Worm (Caenorhabditis elegans): Measurements from ENCODE around the gene Y46G5A.39.

Gene Y46G5A.39

DNA sequence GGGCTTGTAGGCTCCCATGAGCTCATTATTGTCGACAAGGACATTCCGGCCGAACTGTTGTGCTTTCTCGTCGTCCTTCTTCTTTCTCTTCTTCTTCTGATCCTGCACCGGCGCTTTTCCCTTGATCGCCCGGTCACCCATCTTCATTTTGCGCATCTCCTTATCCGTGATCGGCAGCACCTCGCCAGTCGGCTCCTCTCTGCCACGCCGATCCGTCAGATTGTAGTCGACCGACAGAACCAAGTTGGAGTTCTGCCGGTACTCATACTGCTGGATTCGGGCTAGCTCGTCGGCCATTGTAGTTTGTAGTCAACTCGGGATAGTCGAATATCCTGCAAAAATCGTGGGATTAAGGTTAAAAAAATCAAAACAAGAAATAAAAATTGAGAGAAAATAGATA, 17.0 kb downstream of the Y46G5A.39 start, which contains the start of gene snrp-200 (continued):
- TF ChIP-seq hmg-20 (GFP tag; IDR thresholded peaks at IDR 0.05): 0 out of 2 replicates have a peak, but pooled peaks have one; percentile 7
- peak; percentile 79 for TF ChIP-seq zim-3 (tag; optimal IDR thresholded peaks at IDR 0.05)
- peak; percentile 14 for TF ChIP-seq xnd-1 (tag; optimal IDR thresholded peaks at IDR 0.05)
- TF ChIP-seq mcd-1 (GFP tag; IDR thresholded peaks at IDR 0.05): no peak
- TF ChIP-seq cebp-1 (GFP tag; IDR thresholded peaks at IDR 0.05): no peak
- TF ChIP-seq cebp-1 (tag; optimal IDR thresholded peaks at IDR 0.05): peak; percentile 13
- peak; percentile 56; the same call in 1 of the 2 replicates for TF ChIP-seq ceh-100 (GFP tag; IDR thresholded peaks at IDR 0.05)
- TF ChIP-seq dpff-1 (tag; optimal IDR thresholded peaks at IDR 0.05): peak; percentile 15
- peak; percentile 23 for TF ChIP-seq F57A8.1 (GFP tag; optimal IDR thresholded peaks at IDR 0.05)
- 0 out of 2 replicates have a peak, but pooled peaks have one; percentile 35 for TF ChIP-seq ztf-25 (GFP tag; IDR thresholded peaks at IDR 0.05)
- no peak for TF ChIP-seq die-1 (tag; optimal IDR thresholded peaks at IDR 0.05)

DNA sequence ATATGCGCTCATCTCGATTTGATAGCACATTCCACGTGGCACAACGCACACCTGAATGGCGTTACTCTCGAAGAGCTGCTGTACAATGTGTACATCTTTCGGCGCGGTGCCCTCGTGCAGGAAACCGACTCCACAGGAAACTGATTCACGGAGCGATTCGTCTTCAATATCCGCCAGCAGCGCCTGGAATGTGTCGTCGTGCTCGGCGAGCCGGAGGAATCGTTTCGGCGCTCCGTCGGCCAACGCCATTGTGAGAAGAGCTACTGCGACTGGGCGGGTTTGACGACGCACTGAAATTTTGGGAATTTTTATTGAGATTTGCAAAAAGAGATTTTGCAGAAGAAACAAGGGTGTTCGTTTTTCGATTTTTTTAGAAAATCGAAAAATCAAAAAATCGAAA, 23.7 kb downstream of the Y46G5A.39 start:
- TF ChIP-seq F52B5.7 (tag; optimal IDR thresholded peaks at IDR 0.05) (peak; percentile 19), egrh-3 (GFP tag; IDR thresholded peaks at IDR 0.05) (peak; percentile 27; the same call in 1 of the 2 replicates), dox-1 (GFP tag; IDR thresholded peaks at IDR 0.05) (0 out of 2 replicates have a peak, but pooled peaks have one; percentile 10), hlh-12 (tag; optimal IDR thresholded peaks at IDR 0.05) (no peak), mxl-1 (tag; optimal IDR thresholded peaks at IDR 0.05) (no peak), zfh-2 (GFP tag; conservative IDR thresholded peaks at IDR 0.05) (peak; percentile 73), cebp-2 (GFP tag; IDR thresholded peaks at IDR 0.05) (no peak)

DNA sequence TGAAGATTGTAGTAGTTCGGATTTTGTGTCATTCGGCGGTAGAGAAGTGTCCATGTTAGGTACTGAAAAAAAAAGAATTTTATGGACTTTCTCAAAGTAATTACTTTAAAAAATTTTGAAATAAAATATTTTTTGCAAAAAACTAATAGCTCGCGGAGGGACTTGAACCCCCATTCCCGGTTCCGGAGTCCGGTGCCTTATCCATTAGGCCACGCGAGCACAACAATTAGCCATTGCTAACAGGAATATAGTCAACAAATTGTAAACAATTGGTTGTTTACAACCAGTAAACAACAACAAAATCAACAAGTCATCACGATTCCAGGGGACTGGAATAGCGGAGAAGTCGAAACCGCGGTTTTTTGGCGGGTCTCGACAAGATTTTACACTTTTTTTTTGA, 25.0 kb downstream of the Y46G5A.39 start:
- peak; percentile 59 for TF ChIP-seq tbp1 (GFP tag; optimal IDR thresholded peaks at IDR 0.05)
- TF ChIP-seq rpc-1 (optimal IDR thresholded peaks at IDR 0.05): no peak
- peak; percentile 62 for TF ChIP-seq rpc-1 (tag; optimal IDR thresholded peaks at IDR 0.05)
- no peak for TF ChIP-seq lin-40 (tag; optimal IDR thresholded peaks at IDR 0.05)
- no peak for TF ChIP-seq ets-4 (GFP tag; optimal IDR thresholded peaks at IDR 0.05)
- TF ChIP-seq nhr-179 (tag; optimal IDR thresholded peaks at IDR 0.05): no peak
- no peak for TF ChIP-seq atf-7 (tag; optimal IDR thresholded peaks at IDR 0.05)
- no peak for TF ChIP-seq hrde-1 (tag; optimal IDR thresholded peaks at IDR 0.05; ENCODE audit: borderline replicate concordance)

DNA sequence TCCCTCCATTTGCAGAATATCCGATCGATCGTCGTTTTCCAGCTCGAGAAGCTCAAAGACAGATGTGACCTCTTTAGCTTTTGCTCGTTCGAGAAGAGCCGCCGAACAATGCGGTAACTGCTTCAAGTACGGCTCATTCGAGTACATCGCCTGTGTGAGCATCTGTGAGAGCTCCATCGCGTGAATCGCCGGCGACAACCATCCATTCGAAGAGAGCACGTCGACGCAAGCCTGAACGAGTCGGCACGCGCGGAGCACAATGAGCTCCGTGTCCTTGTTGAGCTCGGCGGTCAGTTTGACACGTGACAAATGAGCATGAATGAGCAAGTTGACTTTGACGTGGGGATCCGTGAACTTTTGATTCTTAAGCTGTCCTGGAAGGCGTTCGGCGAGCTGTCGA, 25.8 kb downstream of the Y46G5A.39 start:
- TF ChIP-seq lag-1 (GFP tag; IDR thresholded peaks at IDR 0.05) (no peak), attf-3 (GFP tag; conservative IDR thresholded peaks at IDR 0.05) (no peak), rec-8 (tag; optimal IDR thresholded peaks at IDR 0.05) (no peak), K11D2.4 (GFP tag; IDR thresholded peaks at IDR 0.05) (no peak), C06A6.2 (GFP tag; conservative IDR thresholded peaks at IDR 0.05) (no peak), mcd-1 (GFP tag; IDR thresholded peaks at IDR 0.05) (0 out of 2 replicates have a peak, but pooled peaks have one; percentile 18), F23B12.7 (tag; optimal IDR thresholded peaks at IDR 0.05; ENCODE audit: insufficient read depth) (no peak), egl-18 (GFP tag; IDR thresholded peaks at IDR 0.05) (no peak), let-607 (tag; optimal IDR thresholded peaks at IDR 0.05) (no peak), ztf-26 (tag; optimal IDR thresholded peaks at IDR 0.05) (no peak), mes-4 (tag; optimal IDR thresholded peaks at IDR 0.05) (no peak), hlh-26 (GFP tag; conservative IDR thresholded peaks at IDR 0.05) (no peak), attf-6 (GFP tag; IDR thresholded peaks at IDR 0.05) (no peak), zfh-2 (GFP tag; conservative IDR thresholded peaks at IDR 0.05) (peak; percentile 82), cebp-2 (GFP tag; IDR thresholded peaks at IDR 0.05) (no peak), gei-17 (GFP tag; optimal IDR thresholded peaks at IDR 0.05) (no peak), Y53G8AR.9 (GFP tag; conservative IDR thresholded peaks at IDR 0.05) (no peak)

Data from whole organism, young adult.